Worm (Caenorhabditis elegans) whole organism, L3 larva: ENCODE data around the gene ZC373.5.
A peak's percentile ranks its signal among the peaks of the same experiment; 100 is the strongest.

Experiments
- ZK546.5 ChIP-seq: sonication (generic microtip); optimal IDR thresholded peaks from 2 replicates; lab custom pipeline; 2017; ENCODE audit warnings: missing biosample characterization, missing genetic modification characterization
- aly-2 ChIP-seq: fragments of 150-350 bp; optimal IDR thresholded peaks from 2 replicates; lab custom pipeline; 2014; ENCODE audit warnings: missing biosample characterization, missing genetic modification characterization
- ceh-16 ChIP-seq: sonication (generic microtip); optimal IDR thresholded peaks from 2 replicates; lab custom pipeline; 2017; ENCODE audit warnings: missing biosample characterization, missing genetic modification characterization
- ceh-28 ChIP-seq: fragments of 150-350 bp; optimal IDR thresholded peaks from 2 replicates; lab custom pipeline; 2014; ENCODE audit warnings: missing biosample characterization, missing genetic modification reagents, missing genetic modification characterization
- ceh-82 ChIP-seq: fragments of 150-350 bp; optimal IDR thresholded peaks from 2 replicates; lab custom pipeline; 2014; ENCODE audit warnings: missing biosample characterization, missing genetic modification characterization
- ceh-9 ChIP-seq: sonication (generic microtip); optimal IDR thresholded peaks from 2 replicates; lab custom pipeline; 2018; ENCODE audit warnings: missing biosample characterization, missing genetic modification characterization
- daf-12 ChIP-seq: fragments of 150-350 bp; optimal IDR thresholded peaks from 2 replicates; lab custom pipeline; 2014; ENCODE audit warnings: missing biosample characterization, missing genetic modification reagents, missing genetic modification characterization
- elt-1 ChIP-seq: fragments of 150-350 bp; optimal IDR thresholded peaks from 2 replicates; lab custom pipeline; 2014; ENCODE audit warnings: missing biosample characterization, missing genetic modification characterization
- elt-2 ChIP-seq: sonication (generic microtip); optimal IDR thresholded peaks from 2 replicates; lab custom pipeline; 2016; ENCODE audit warnings: missing genetic modification reagents, mild to moderate bottlenecking, missing genetic modification characterization, missing compliant biosample characterization
- fkh-2 ChIP-seq: fragments of 150-350 bp; optimal IDR thresholded peaks from 2 replicates; lab custom pipeline; 2014; ENCODE audit warnings: missing biosample characterization, missing genetic modification reagents, missing genetic modification characterization
- jun-1 ChIP-seq: fragments of 150-350 bp; optimal IDR thresholded peaks from 2 replicates; lab custom pipeline; 2014; ENCODE audit warnings: missing biosample characterization, missing genetic modification reagents, missing genetic modification characterization
- lin-39 ChIP-seq: fragments of 150-350 bp; optimal IDR thresholded peaks from 2 replicates; lab custom pipeline; 2018; ENCODE audit warnings: missing biosample characterization, missing genetic modification reagents, missing genetic modification characterization
- lsy-12 ChIP-seq: sonication (generic microtip); optimal IDR thresholded peaks from 2 replicates; lab custom pipeline; 2016; ENCODE audit warnings: mild to moderate bottlenecking, missing genetic modification characterization, missing compliant biosample characterization
- mdl-1 ChIP-seq: fragments of 150-350 bp; optimal IDR thresholded peaks from 2 replicates; lab custom pipeline; 2014; ENCODE audit warnings: missing biosample characterization, missing genetic modification characterization
- mml-1 ChIP-seq: fragments of 150-350 bp; sonication (generic microtip); optimal IDR thresholded peaks from 3 replicates; lab custom pipeline; 2014; ENCODE audit warnings: missing biosample characterization, missing genetic modification characterization
- nfya-1 ChIP-seq: sonication (generic microtip); optimal IDR thresholded peaks from 2 replicates; lab custom pipeline; 2017; ENCODE audit warnings: missing genetic modification characterization, mild to moderate bottlenecking, missing compliant biosample characterization, antibody characterized with exemption, moderate library complexity; ENCODE audit not compliant: insufficient read depth
- nhr-11 ChIP-seq: fragments of 150-350 bp; optimal IDR thresholded peaks from 2 replicates; lab custom pipeline; 2014; ENCODE audit warnings: missing biosample characterization, missing genetic modification characterization
- nhr-23 ChIP-seq: fragments of 150-350 bp; optimal IDR thresholded peaks from 2 replicates; lab custom pipeline; 2014; ENCODE audit warnings: missing biosample characterization, missing genetic modification reagents, missing genetic modification characterization
- nhr-25 ChIP-seq: sonication (generic microtip); optimal IDR thresholded peaks from 2 replicates; lab custom pipeline; 2017; ENCODE audit warnings: missing biosample characterization, missing genetic modification characterization
- nhr-28 ChIP-seq: fragments of 150-350 bp; optimal IDR thresholded peaks from 2 replicates; lab custom pipeline; 2014; ENCODE audit warnings: missing biosample characterization, missing genetic modification characterization
- nhr-43 ChIP-seq: sonication (generic microtip); optimal IDR thresholded peaks from 2 replicates; lab custom pipeline; 2016; ENCODE audit warnings: mild to moderate bottlenecking, missing genetic modification characterization, missing compliant biosample characterization; ENCODE audit not compliant: poor library complexity, severe bottlenecking
- nhr-67 ChIP-seq: fragments of 150-350 bp; optimal IDR thresholded peaks from 2 replicates; lab custom pipeline; 2014; ENCODE audit warnings: missing biosample characterization, missing genetic modification characterization
- sea-2 ChIP-seq: fragments of 150-350 bp; sonication (generic microtip); optimal IDR thresholded peaks from 4 replicates; lab custom pipeline; 2014; ENCODE audit warnings: missing biosample characterization, missing genetic modification reagents, missing genetic modification characterization
- skn-1 ChIP-seq: fragments of 150-350 bp; optimal IDR thresholded peaks from 2 replicates; lab custom pipeline; 2014; ENCODE audit warnings: missing biosample characterization, missing genetic modification characterization
- tbx-2 ChIP-seq: sonication (generic microtip); optimal IDR thresholded peaks from 2 replicates; lab custom pipeline; 2016; ENCODE audit warnings: mild to moderate bottlenecking, missing genetic modification characterization, missing compliant biosample characterization
- unc-39 ChIP-seq: sonication (generic microtip); optimal IDR thresholded peaks from 4 replicates; lab custom pipeline; 2017; ENCODE audit warnings: missing biosample characterization, missing genetic modification characterization
- ztf-11 ChIP-seq: fragments of 150-350 bp; optimal IDR thresholded peaks from 2 replicates; lab custom pipeline; 2014; ENCODE audit warnings: missing biosample characterization, missing genetic modification characterization

Gene ZC373.5

ce11 chrX:10083272-10083671, 9.1 kb upstream of the ZC373.5 start:
- TF ChIP-seq daf-12 (tag; lab: Kevin White, UChicago) = no peak
- no peak for TF ChIP-seq nhr-67 (tag; lab: Kevin White, UChicago)
- no peak for TF ChIP-seq ztf-11 (tag; lab: Kevin White, UChicago)
- TF ChIP-seq elt-1 (tag; lab: Kevin White, UChicago) = no peak
- no peak for TF ChIP-seq ceh-82 (tag; lab: Kevin White, UChicago)
- no peak for TF ChIP-seq lsy-12 (tag; lab: Kevin White, UChicago)
- no peak for TF ChIP-seq unc-39
- TF ChIP-seq mml-1 (tag; lab: Kevin White, UChicago) = no peak
- no peak for TF ChIP-seq tbx-2 (tag; lab: Kevin White, UChicago)
- TF ChIP-seq skn-1 (tag; lab: Kevin White, UChicago) = no peak
- no peak for TF ChIP-seq ZK546.5 (tag; lab: Kevin White, UChicago)
- no peak for TF ChIP-seq elt-2 (tag; lab: Kevin White, UChicago)
- no peak for TF ChIP-seq nhr-23 (tag; lab: Kevin White, UChicago)
- TF ChIP-seq aly-2 (tag; lab: Kevin White, UChicago) = no peak
- no peak for TF ChIP-seq mdl-1 (tag; lab: Kevin White, UChicago)
- TF ChIP-seq ceh-9 (tag; lab: Kevin White, UChicago) = no peak
- TF ChIP-seq nhr-28 (tag; lab: Kevin White, UChicago) = no peak
- no peak for TF ChIP-seq jun-1 (tag; lab: Kevin White, UChicago)
- TF ChIP-seq nhr-11 = no peak
- no peak for TF ChIP-seq nhr-25
- TF ChIP-seq, all 47 proteins: peak for 0

ce11 chrX:10081077-10081476, 6.9 kb upstream of the ZC373.5 start:
- TF ChIP-seq nhr-25 = no peak
- TF ChIP-seq elt-1 (tag; lab: Kevin White, UChicago) = peak; percentile 43

ce11 chrX:10079230-10079629, 5.0 kb upstream of the ZC373.5 start:
- no peak for TF ChIP-seq skn-1 (tag; lab: Kevin White, UChicago)
- TF ChIP-seq nfya-1 (tag; lab: Kevin White, UChicago) = peak; percentile 33
- no peak for TF ChIP-seq nhr-25
- TF ChIP-seq ceh-16 (tag; lab: Kevin White, UChicago) = no peak
- peak; percentile 40 for TF ChIP-seq lin-39
- TF ChIP-seq, all 47 proteins: peak for 2

ce11 chrX:10078637-10079036, 4.4 kb upstream of the ZC373.5 start:
- TF ChIP-seq lsy-12 (tag; lab: Kevin White, UChicago) (no peak), nhr-23 (tag; lab: Kevin White, UChicago) (no peak), ZK546.5 (tag; lab: Kevin White, UChicago) (no peak), ceh-28 (peak; percentile 62), ceh-16 (tag; lab: Kevin White, UChicago) (no peak), nhr-43 (tag; lab: Kevin White, UChicago) (no peak), sea-2 (no peak)

ce11 chrX:10078089-10078488, 3.9 kb upstream of the ZC373.5 start:
- no peak for TF ChIP-seq ceh-9 (tag; lab: Kevin White, UChicago)
- no peak for TF ChIP-seq ceh-16 (tag; lab: Kevin White, UChicago)
- no peak for TF ChIP-seq ztf-11 (tag; lab: Kevin White, UChicago)

ce11 chrX:10077297-10077696, 3.1 kb upstream of the ZC373.5 start, which contains the start of gene col-176:
Gene col-176 (plus strand): TSS chrX:10077597.
- TF ChIP-seq nhr-23 (tag; lab: Kevin White, UChicago) = peak; percentile 58
- no peak for TF ChIP-seq elt-2 (tag; lab: Kevin White, UChicago)

- TF ChIP-seq nhr-23 (tag; lab: Kevin White, UChicago) (peak; percentile 64), fkh-2 (tag; lab: Kevin White, UChicago) (no peak), nhr-43 (tag; lab: Kevin White, UChicago) (no peak)
- TF ChIP-seq, all 47 proteins: peak for 1
Measured at ce11 chrX:10076334-10076733, 2.1 kb upstream of the ZC373.5 start.
